Worm (Caenorhabditis elegans) whole organism, L1 larva: ENCODE data around the gene clec-168.

Source experiments
- C16A3.4 ChIP-seq: fragments of 150-350 bp; optimal IDR thresholded peaks from 2 replicates; lab custom pipeline; 2014; ENCODE audit warnings: missing biosample characterization, missing genetic modification characterization
- blmp-1 ChIP-seq: fragments of 150-350 bp; optimal IDR thresholded peaks from 2 replicates; lab custom pipeline; 2014; ENCODE audit warnings: missing biosample characterization, missing genetic modification characterization
- ceh-63 ChIP-seq: fragments of 200-800 bp; sonication (Bioruptor generic); optimal IDR thresholded peaks from 2 replicates; lab custom pipeline; 2018; ENCODE audit warnings: mild to moderate bottlenecking, missing genetic modification characterization, missing compliant biosample characterization
- ceh-8 ChIP-seq: fragments of 200-800 bp; sonication (Bioruptor generic); optimal IDR thresholded peaks from 2 replicates; lab custom pipeline; 2018; ENCODE audit warnings: mild to moderate bottlenecking, missing genetic modification characterization, moderate library complexity, missing compliant biosample characterization
- ceh-82 ChIP-seq, 3 experiments: fragments of 150-350 bp in 1 of 3; sonication (generic microtip) in 2 of 3; optimal IDR thresholded peaks; 2 replicates each; lab custom pipeline; 2014 to 2017; ENCODE audit warnings: missing biosample characterization in 3 of 3, missing genetic modification characterization in 3 of 3
- ceh-88 ChIP-seq: fragments of 200-800 bp; sonication (Bioruptor generic); IDR thresholded peaks from 2 replicates; pipeline ENCODE4 v1.3.6; 2022; ENCODE audit warnings: missing genetic modification characterization, missing compliant biosample characterization
- ceh-90 ChIP-seq: sonication (generic microtip); optimal IDR thresholded peaks from 2 replicates; lab custom pipeline; 2016; ENCODE audit warnings: missing genetic modification characterization, missing compliant biosample characterization
- ces-1 ChIP-seq: fragments of 150-350 bp; optimal IDR thresholded peaks from 2 replicates; lab custom pipeline; 2014; ENCODE audit warnings: missing biosample characterization, missing genetic modification reagents, missing genetic modification characterization
- efl-1 ChIP-seq, 4 experiments: fragments of 150-350 bp; optimal IDR thresholded peaks in 3 of 4; peaks in 1 of 4; 1 replicate in 1 of 4; 2 replicates in 3 of 4; lab custom pipeline; 2014; ENCODE audit warnings: missing biosample characterization in 2 of 4, missing genetic modification characterization in 2 of 4, missing genetic modification reagents in 2 of 4
- elt-3 ChIP-seq, 6 experiments: fragments of 150-350 bp in 1 of 6; sonication (generic microtip); optimal IDR thresholded peaks; 2 replicates each; lab custom pipeline; 2017 to 2018; ENCODE audit warnings: missing biosample characterization in 6 of 6, missing genetic modification characterization in 6 of 6, inconsistent platforms in 1 of 6
- ets-5 ChIP-seq: fragments of 200-800 bp; sonication (Bioruptor generic); IDR thresholded peaks from 2 replicates; pipeline ENCODE4 v1.3.6; 2022; ENCODE audit warnings: missing genetic modification characterization, missing compliant biosample characterization
- fkh-10 ChIP-seq: sonication (generic microtip); optimal IDR thresholded peaks from 2 replicates; lab custom pipeline; 2017; ENCODE audit warnings: missing biosample characterization, missing genetic modification reagents, missing genetic modification characterization
- fos-1 ChIP-seq: fragments of 150-350 bp; optimal IDR thresholded peaks from 2 replicates; lab custom pipeline; 2014; ENCODE audit warnings: missing biosample characterization, missing genetic modification characterization
- grh-1 ChIP-seq: fragments of 200-800 bp; sonication (Bioruptor generic); IDR thresholded peaks from 2 replicates; pipeline ENCODE4 v1.3.6; 2022; ENCODE audit warnings: missing genetic modification reagents, missing genetic modification characterization, missing compliant biosample characterization
- hlh-4 ChIP-seq: sonication (generic microtip); optimal IDR thresholded peaks from 2 replicates; lab custom pipeline; 2016; ENCODE audit warnings: mild to moderate bottlenecking, missing genetic modification characterization, missing compliant biosample characterization
- isw-1 ChIP-seq: fragments of 200-800 bp; sonication (Bioruptor generic); IDR thresholded peaks from 2 replicates; pipeline ENCODE4 v1.3.6; 2022; ENCODE audit warnings: missing genetic modification characterization, missing compliant biosample characterization
- lin-14 ChIP-seq: fragments of 200-800 bp; sonication (Bioruptor generic); optimal IDR thresholded peaks from 2 replicates; lab custom pipeline; 2018; ENCODE audit warnings: mild to moderate bottlenecking, missing genetic modification characterization, moderate library complexity, missing compliant biosample characterization
- lin-15B ChIP-seq: fragments of 150-350 bp; sonication (generic microtip); optimal IDR thresholded peaks from 3 replicates; lab custom pipeline; 2014; ENCODE audit warnings: missing biosample characterization, missing genetic modification characterization
- lin-35 ChIP-seq, 2 experiments: fragments of 150-350 bp; optimal IDR thresholded peaks; 2 replicates each; lab custom pipeline; 2014; ENCODE audit warnings: missing biosample characterization in 2 of 2, missing genetic modification characterization in 2 of 2, missing genetic modification reagents in 2 of 2
- lin-39 ChIP-seq: fragments of 150-350 bp; optimal IDR thresholded peaks from 2 replicates; lab custom pipeline; 2014; ENCODE audit warnings: missing biosample characterization, missing genetic modification reagents, missing genetic modification characterization
- lir-3 ChIP-seq: sonication (generic microtip); optimal IDR thresholded peaks from 2 replicates; lab custom pipeline; 2016; ENCODE audit warnings: mild to moderate bottlenecking, missing genetic modification characterization, moderate library complexity, missing compliant biosample characterization; ENCODE audit not compliant: poor library complexity
- lsy-2 ChIP-seq, 2 experiments: fragments of 150-350 bp; optimal IDR thresholded peaks; 2 replicates each; lab custom pipeline; 2014; ENCODE audit warnings: missing biosample characterization in 2 of 2, missing genetic modification characterization in 2 of 2
- mab-9 ChIP-seq: fragments of 200-800 bp; sonication (Bioruptor generic); IDR thresholded peaks from 2 replicates; pipeline ENCODE4 v1.3.6; 2022; ENCODE audit warnings: missing genetic modification reagents, missing genetic modification characterization, missing compliant biosample characterization
- mdl-1 ChIP-seq, 2 experiments: fragments of 150-350 bp; optimal IDR thresholded peaks; 2 replicates each; lab custom pipeline; 2014 to 2017; ENCODE audit warnings: missing biosample characterization in 2 of 2, missing genetic modification characterization in 2 of 2, inconsistent platforms in 1 of 2
- nhr-12 ChIP-seq: sonication (generic microtip); optimal IDR thresholded peaks from 2 replicates; lab custom pipeline; 2017; ENCODE audit warnings: missing biosample characterization, missing genetic modification characterization
- nhr-19 ChIP-seq: fragments of 200-800 bp; sonication (Bioruptor generic); conservative IDR thresholded peaks from 2 replicates; pipeline ENCODE4 v1.3.6; 2022; ENCODE audit warnings: missing genetic modification characterization, missing compliant biosample characterization
- nhr-20 ChIP-seq: sonication (generic microtip); optimal IDR thresholded peaks from 2 replicates; lab custom pipeline; 2016; ENCODE audit warnings: mild to moderate bottlenecking, missing genetic modification characterization, missing compliant biosample characterization
- nhr-237 ChIP-seq: fragments of 150-350 bp; optimal IDR thresholded peaks from 2 replicates; lab custom pipeline; 2014; ENCODE audit warnings: missing biosample characterization, missing genetic modification characterization
- nhr-47 ChIP-seq: sonication (generic microtip); optimal IDR thresholded peaks from 2 replicates; lab custom pipeline; 2016; ENCODE audit warnings: mild to moderate bottlenecking, missing genetic modification characterization, moderate library complexity, missing compliant biosample characterization
- nhr-76 ChIP-seq: sonication (generic microtip); optimal IDR thresholded peaks from 2 replicates; lab custom pipeline; 2017; ENCODE audit warnings: missing biosample characterization, missing genetic modification characterization
- nhr-84 ChIP-seq: sonication (generic microtip); optimal IDR thresholded peaks from 2 replicates; lab custom pipeline; 2017; ENCODE audit warnings: missing biosample characterization, missing genetic modification characterization
- nhr-85 ChIP-seq: sonication (generic microtip); peaks from one replicate; lab custom pipeline; 2016; ENCODE audit warnings: missing genetic modification characterization, inconsistent platforms, missing compliant biosample characterization
- skn-1 ChIP-seq: fragments of 150-350 bp; optimal IDR thresholded peaks from 2 replicates; lab custom pipeline; 2014; ENCODE audit warnings: missing biosample characterization, missing genetic modification characterization
- snu-23 ChIP-seq: sonication (generic microtip); optimal IDR thresholded peaks from 2 replicates; lab custom pipeline; 2016; ENCODE audit warnings: missing genetic modification characterization, missing compliant biosample characterization
- sox-4 ChIP-seq: sonication (generic microtip); optimal IDR thresholded peaks from 2 replicates; lab custom pipeline; 2016; ENCODE audit warnings: missing genetic modification characterization, missing compliant biosample characterization
- sptf-1 ChIP-seq: fragments of 150-350 bp; optimal IDR thresholded peaks from 2 replicates; lab custom pipeline; 2014; ENCODE audit warnings: missing biosample characterization, missing genetic modification characterization
- swsn-7 ChIP-seq: sonication (generic microtip); optimal IDR thresholded peaks from 2 replicates; lab custom pipeline; 2016; ENCODE audit warnings: missing genetic modification characterization, missing compliant biosample characterization
- unc-130 ChIP-seq: fragments of 150-350 bp; optimal IDR thresholded peaks from 2 replicates; lab custom pipeline; 2017; ENCODE audit warnings: missing biosample characterization, missing genetic modification characterization, inconsistent platforms
- unc-86 ChIP-seq: sonication (generic microtip); optimal IDR thresholded peaks from 2 replicates; lab custom pipeline; 2016; ENCODE audit warnings: missing genetic modification characterization, missing compliant biosample characterization
- unc-98 ChIP-seq: fragments of 200-800 bp; sonication (Bioruptor generic); IDR thresholded peaks from 2 replicates; pipeline ENCODE4 v1.3.6; 2022; ENCODE audit warnings: missing genetic modification characterization, missing compliant biosample characterization
- vab-15 ChIP-seq: sonication (generic microtip); optimal IDR thresholded peaks from 2 replicates; lab custom pipeline; 2017; ENCODE audit warnings: missing genotype, mild to moderate bottlenecking, missing genetic modification characterization, missing compliant biosample characterization
- ztf-4 ChIP-seq: fragments of 150-350 bp; optimal IDR thresholded peaks from 2 replicates; lab custom pipeline; 2014; ENCODE audit warnings: missing biosample characterization, missing genetic modification characterization

Gene clec-168

ce11 chrIV:1232419-1233145 lies 24.2 kb upstream of the clec-168 start:
- no peak for TF ChIP-seq C16A3.4 (tag; lab: Kevin White, UChicago)
- TF ChIP-seq ceh-8 (GFP tag; lab: Kevin White, UChicago), result peak; percentile 74
- TF ChIP-seq snu-23 (GFP tag; lab: Kevin White, UChicago), result no peak
- TF ChIP-seq ets-5 (GFP tag; lab: Robert Waterston, UW), result no peak
- TF ChIP-seq elt-3 (tag; optimal IDR thresholded peaks at IDR 0.05; lab: Kevin White, UChicago), result no peak
- TF ChIP-seq blmp-1 (tag; lab: Kevin White, UChicago), result no peak
- TF ChIP-seq unc-98 (GFP tag; lab: Robert Waterston, UW), result no peak
- TF ChIP-seq sox-4 (tag; lab: Kevin White, UChicago), result no peak

DNA sequence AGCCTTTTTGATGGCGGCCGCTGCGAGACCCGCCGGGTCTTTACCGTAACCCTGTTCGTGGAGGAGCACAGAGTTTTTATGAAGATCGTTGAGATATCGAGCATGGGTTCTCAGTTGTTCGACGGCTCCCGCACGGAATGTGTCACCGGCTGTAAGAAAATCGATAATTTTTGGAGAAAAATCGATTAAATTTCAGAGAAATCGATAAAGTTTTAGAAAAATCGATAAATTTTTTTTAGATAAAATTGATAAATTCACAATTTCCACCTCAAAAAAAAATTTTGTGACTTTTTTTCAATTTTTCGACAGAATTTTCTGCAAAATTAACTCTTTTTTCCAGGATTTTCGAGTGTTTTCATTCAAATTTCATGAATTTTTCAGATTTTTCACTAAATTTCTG lies 22.0 kb upstream of the clec-168 start:
- TF ChIP-seq efl-1 (optimal IDR thresholded peaks at IDR 0.05; lab: Kevin White, UChicago), result no peak
- TF ChIP-seq efl-1 (GFP tag; optimal IDR thresholded peaks at IDR 0.05 in 1 of 2; lab: Kevin White, UChicago), result peak in 1 of 2 experiments; percentile 22
- TF ChIP-seq nhr-85, result no peak

ce11 chrIV:1235785-1236184 lies 21.0 kb upstream of the clec-168 start:
- TF ChIP-seq isw-1 (no peak), ceh-88 (GFP tag; lab: Robert Waterston, UW) (no peak), lsy-2 (tag; optimal IDR thresholded peaks at IDR 0.05; lab: Kevin White, UChicago) (no peak)

- TF ChIP-seq nhr-84, result no peak
- no peak for TF ChIP-seq efl-1 (optimal IDR thresholded peaks at IDR 0.05; lab: Kevin White, UChicago)
- TF ChIP-seq efl-1 (GFP tag; optimal IDR thresholded peaks at IDR 0.05 in 1 of 2; lab: Kevin White, UChicago), result no peak
- no peak for TF ChIP-seq nhr-76 (tag; lab: Kevin White, UChicago)
- no peak for TF ChIP-seq ets-5 (GFP tag; lab: Robert Waterston, UW)
- TF ChIP-seq mab-9 (GFP tag; lab: Robert Waterston, UW), result no peak
- no peak for TF ChIP-seq snu-23 (GFP tag; lab: Kevin White, UChicago)
- TF ChIP-seq lin-14, result no peak
- no peak for TF ChIP-seq ceh-90 (tag; lab: Kevin White, UChicago)
- no peak for TF ChIP-seq ces-1
- no peak for TF ChIP-seq nhr-12
- no peak for TF ChIP-seq lin-35 (GFP tag; optimal IDR thresholded peaks at IDR 0.05; lab: Kevin White, UChicago)
- TF ChIP-seq nhr-47 (tag; lab: Kevin White, UChicago), result no peak
- TF ChIP-seq skn-1 (tag; lab: Kevin White, UChicago), result no peak
- no peak for TF ChIP-seq hlh-4
Measured at ce11 chrIV:1238147-1238546, 18.6 kb upstream of the clec-168 start.

DNA sequence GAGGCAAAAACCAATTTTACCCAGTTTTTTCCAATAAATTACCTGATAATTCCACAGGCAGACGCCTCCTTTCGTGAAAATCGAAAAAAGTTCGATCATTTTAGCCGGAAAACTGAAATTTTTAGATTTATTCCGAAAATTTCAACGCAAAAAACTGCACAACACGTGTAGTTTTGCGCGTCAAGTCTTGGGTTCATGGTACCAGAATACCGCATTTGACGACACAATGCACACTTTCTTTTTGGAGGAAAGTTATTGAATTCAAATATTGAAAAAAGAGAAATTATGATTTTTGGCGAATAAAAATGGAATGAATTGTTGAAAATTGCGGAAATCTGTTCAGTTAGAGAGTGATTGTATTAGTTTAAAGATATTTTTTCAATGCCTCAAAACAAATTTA lies 17.1 kb upstream of the clec-168 start, which contains the start of gene F38A1.8:
F38A1.8 (minus strand) TSS at position 167 of the 400 bp plus-strand sequence.
- TF ChIP-seq sox-4 (tag; lab: Kevin White, UChicago), result no peak
- peak; percentile 42 for TF ChIP-seq swsn-7 (tag; lab: Kevin White, UChicago)
- no peak for TF ChIP-seq vab-15 (tag; lab: Kevin White, UChicago)
- peak; percentile 46 for TF ChIP-seq C16A3.4 (tag; lab: Kevin White, UChicago)
- TF ChIP-seq ceh-82 (tag; optimal IDR thresholded peaks at IDR 0.05; lab: Kevin White, UChicago), result peak; percentile 36 to 61 (median 42)
- TF ChIP-seq fos-1 (tag; lab: Kevin White, UChicago), result peak; percentile 9
- TF ChIP-seq nhr-85, result peak; percentile 69
- TF ChIP-seq efl-1 (optimal IDR thresholded peaks at IDR 0.05; lab: Kevin White, UChicago), result peak; percentile 94 to 98
- peak; percentile 95 to 99 for TF ChIP-seq efl-1 (GFP tag; optimal IDR thresholded peaks at IDR 0.05 in 1 of 2; lab: Kevin White, UChicago)
- TF ChIP-seq isw-1, result peak; percentile 24; the same call in 1 of the 2 replicates
- TF ChIP-seq nhr-237 (tag; lab: Kevin White, UChicago), result peak; percentile 32
- peak; percentile 46; the same call in 1 of the 2 replicates for TF ChIP-seq grh-1
- no peak for TF ChIP-seq fkh-10 (GFP tag; lab: Kevin White, UChicago)
- TF ChIP-seq lin-15B, result peak; percentile 69
- peak; percentile 42 for TF ChIP-seq unc-130 (tag; lab: Kevin White, UChicago)
- no peak for TF ChIP-seq nhr-20
- no peak for TF ChIP-seq ceh-63 (GFP tag; lab: Kevin White, UChicago)
- TF ChIP-seq lir-3 (tag; lab: Kevin White, UChicago), result no peak
- no peak for TF ChIP-seq ztf-4 (tag; lab: Kevin White, UChicago)
- peak; percentile 74 for TF ChIP-seq snu-23 (GFP tag; lab: Kevin White, UChicago)
- no peak for TF ChIP-seq lin-39 (tag; lab: Kevin White, UChicago)
- peak; percentile 57 for TF ChIP-seq nhr-19 (GFP tag; lab: Robert Waterston, UW)
- TF ChIP-seq sptf-1 (tag; lab: Kevin White, UChicago), result no peak
- peak; percentile 78 to 84 for TF ChIP-seq lsy-2 (tag; optimal IDR thresholded peaks at IDR 0.05; lab: Kevin White, UChicago)
- peak in 2 of 6 experiments; percentile 12 to 66 for TF ChIP-seq elt-3 (tag; optimal IDR thresholded peaks at IDR 0.05; lab: Kevin White, UChicago)
- peak in 1 of 2 experiments; percentile 81 for TF ChIP-seq mdl-1 (tag; optimal IDR thresholded peaks at IDR 0.05; lab: Kevin White, UChicago)
- peak; percentile 21 for TF ChIP-seq unc-86 (tag; lab: Kevin White, UChicago)
